Worm (Caenorhabditis elegans) whole organism, L4 larva: ENCODE measurements around the gene dpff-1.

ENCODE experiments used
- F37D6.2 ChIP-seq: sonication (generic microtip); optimal IDR thresholded peaks from 2 replicates; lab custom pipeline; 2016; ENCODE audit warnings: mild to moderate bottlenecking, missing genetic modification characterization, missing compliant biosample characterization
- F44E2.7 ChIP-seq: fragments of 200-800 bp; sonication (Bioruptor generic); IDR thresholded peaks from 2 replicates; pipeline ENCODE4 v2.1.2; 2022; ENCODE audit warnings: missing genetic modification characterization, missing compliant biosample characterization
- T26A8.4 ChIP-seq: fragments of 200-800 bp; sonication (Bioruptor generic); IDR thresholded peaks from 2 replicates; pipeline ENCODE4 v1.3.6; 2022; ENCODE audit warnings: missing genetic modification characterization, missing compliant biosample characterization
- Y5F2A.4 ChIP-seq: fragments of 200-800 bp; sonication (Bioruptor generic); optimal IDR thresholded peaks from 2 replicates; lab custom pipeline; 2018; ENCODE audit warnings: mild to moderate bottlenecking, missing genetic modification characterization, missing compliant biosample characterization
- Y75B8A.6 ChIP-seq: fragments of 200-800 bp; sonication (Bioruptor generic); IDR thresholded peaks from 2 replicates; pipeline ENCODE4 v1.3.6; 2022; ENCODE audit warnings: missing genetic modification reagents, missing genetic modification characterization, missing compliant biosample characterization
- ZK337.2 ChIP-seq: fragments of 200-800 bp; sonication (Bioruptor generic); IDR thresholded peaks from 2 replicates; pipeline ENCODE4 v1.3.6; 2022; ENCODE audit warnings: missing genetic modification reagents, missing genetic modification characterization, missing compliant biosample characterization
- aha-1 ChIP-seq: fragments of 150-350 bp; peaks from one replicate; lab custom pipeline; 2014; ENCODE audit warnings: missing biosample characterization, missing genetic modification characterization
- attf-4 ChIP-seq: sonication (generic microtip); optimal IDR thresholded peaks from 3 replicates; lab custom pipeline; 2017; ENCODE audit warnings: missing biosample characterization, missing genetic modification characterization
- ceh-28 ChIP-seq: fragments of 150-350 bp; optimal IDR thresholded peaks from 2 replicates; lab custom pipeline; 2014; ENCODE audit warnings: missing biosample characterization, missing genetic modification reagents, missing genetic modification characterization
- ceh-62 ChIP-seq: sonication (generic microtip); optimal IDR thresholded peaks from 2 replicates; lab custom pipeline; 2017; ENCODE audit warnings: missing biosample characterization, missing genetic modification characterization
- ces-1 ChIP-seq: fragments of 150-350 bp; sonication (generic microtip); optimal IDR thresholded peaks from 4 replicates; lab custom pipeline; 2014; ENCODE audit warnings: missing biosample characterization, missing genetic modification reagents, missing genetic modification characterization
- daf-12 ChIP-seq: fragments of 150-350 bp; optimal IDR thresholded peaks from 2 replicates; lab custom pipeline; 2014; ENCODE audit warnings: missing biosample characterization, missing genetic modification reagents, missing genetic modification characterization
- duxl-1 ChIP-seq: sonication (generic microtip); optimal IDR thresholded peaks from 2 replicates; lab custom pipeline; 2016; ENCODE audit warnings: mild to moderate bottlenecking, missing genetic modification characterization, moderate library complexity, missing compliant biosample characterization; ENCODE audit not compliant: poor library complexity
- egl-27 ChIP-seq: sonication (generic microtip); optimal IDR thresholded peaks from 3 replicates; lab custom pipeline; 2017; ENCODE audit warnings: missing biosample characterization, missing genetic modification reagents, missing genetic modification characterization
- egl-43 ChIP-seq: fragments of 200-800 bp; sonication (Bioruptor generic); IDR thresholded peaks from 2 replicates; pipeline ENCODE4 v1.3.6; 2022; ENCODE audit warnings: missing genetic modification reagents, missing genetic modification characterization, missing compliant biosample characterization
- fos-1 ChIP-seq: fragments of 150-350 bp; optimal IDR thresholded peaks from 2 replicates; lab custom pipeline; 2014; ENCODE audit warnings: missing biosample characterization, missing genetic modification characterization
- hlh-11 ChIP-seq: fragments of 200-800 bp; sonication (Bioruptor generic); optimal IDR thresholded peaks from 2 replicates; lab custom pipeline; 2018; ENCODE audit warnings: mild to moderate bottlenecking, missing genetic modification characterization, missing compliant biosample characterization
- hlh-30 ChIP-seq: sonication (generic microtip); optimal IDR thresholded peaks from 2 replicates; lab custom pipeline; 2017; ENCODE audit warnings: antibody characterized with exemption, mild to moderate bottlenecking, missing genetic modification characterization, missing compliant biosample characterization; ENCODE audit not compliant: insufficient read depth
- lim-7 ChIP-seq: fragments of 200-800 bp; sonication (Bioruptor generic); IDR thresholded peaks from 2 replicates; pipeline ENCODE4 v1.3.6; 2022; ENCODE audit warnings: missing genetic modification characterization, missing compliant biosample characterization
- lin-38 ChIP-seq: fragments of 200-800 bp; sonication (Bioruptor generic); IDR thresholded peaks from 2 replicates; pipeline ENCODE4 v1.3.6; 2022; ENCODE audit warnings: missing genetic modification reagents, missing genetic modification characterization, missing compliant biosample characterization
- lin-39 ChIP-seq: fragments of 150-350 bp; optimal IDR thresholded peaks from 2 replicates; lab custom pipeline; 2014; ENCODE audit warnings: missing biosample characterization, missing genetic modification reagents, missing genetic modification characterization
- lir-3 ChIP-seq: sonication (generic microtip); optimal IDR thresholded peaks from 2 replicates; lab custom pipeline; 2016; ENCODE audit warnings: mild to moderate bottlenecking, missing genetic modification characterization, missing compliant biosample characterization
- mes-2 ChIP-seq: sonication (generic microtip); optimal IDR thresholded peaks from 2 replicates; lab custom pipeline; 2016; ENCODE audit warnings: missing genotype, mild to moderate bottlenecking, missing genetic modification characterization, missing compliant biosample characterization; ENCODE audit not compliant: poor library complexity, severe bottlenecking
- nhr-102 ChIP-seq: sonication (generic microtip); optimal IDR thresholded peaks from 2 replicates; lab custom pipeline; 2016; ENCODE audit warnings: mild to moderate bottlenecking, missing genetic modification characterization, moderate library complexity, missing compliant biosample characterization
- nhr-41 ChIP-seq: fragments of 200-800 bp; sonication (Bioruptor generic); IDR thresholded peaks from 2 replicates; pipeline ENCODE4 v1.3.6; 2022; ENCODE audit warnings: missing genetic modification reagents, missing genetic modification characterization, missing compliant biosample characterization
- nhr-48 ChIP-seq: sonication (generic microtip); optimal IDR thresholded peaks from 2 replicates; lab custom pipeline; 2016; ENCODE audit warnings: mild to moderate bottlenecking, missing genetic modification characterization, missing compliant biosample characterization
- nhr-76 ChIP-seq: fragments of 150-350 bp; optimal IDR thresholded peaks from 2 replicates; lab custom pipeline; 2014; ENCODE audit warnings: missing biosample characterization, missing genetic modification characterization
- php-3 ChIP-seq: fragments of 200-800 bp; sonication (Bioruptor generic); IDR thresholded peaks from 2 replicates; pipeline ENCODE4 v1.3.6; 2022; ENCODE audit warnings: missing genetic modification reagents, missing genetic modification characterization, missing compliant biosample characterization
- pqm-1 ChIP-seq: sonication (generic microtip); optimal IDR thresholded peaks from 2 replicates; lab custom pipeline; 2017; ENCODE audit warnings: missing biosample characterization, missing genetic modification characterization
- rbr-2 ChIP-seq: sonication (generic microtip); optimal IDR thresholded peaks from 2 replicates; lab custom pipeline; 2016; ENCODE audit warnings: missing genotype, missing genetic modification characterization, missing compliant biosample characterization
- snpc-1.2 ChIP-seq: fragments of 200-800 bp; sonication (Bioruptor generic); IDR thresholded peaks from 2 replicates; pipeline ENCODE4 v1.3.6; 2022; ENCODE audit warnings: missing genetic modification reagents, missing genetic modification characterization, missing compliant biosample characterization
- spr-3 ChIP-seq: fragments of 200-800 bp; sonication (Bioruptor generic); optimal IDR thresholded peaks from 2 replicates; lab custom pipeline; 2018; ENCODE audit warnings: mild to moderate bottlenecking, missing genetic modification characterization, missing compliant biosample characterization
- tra-1 ChIP-seq: fragments of 200-800 bp; sonication (Bioruptor generic); IDR thresholded peaks from 2 replicates; pipeline ENCODE4 v1.3.6; 2022; ENCODE audit warnings: missing genetic modification reagents, missing genetic modification characterization, missing compliant biosample characterization
- unc-130 ChIP-seq: sonication (generic microtip); optimal IDR thresholded peaks from 2 replicates; lab custom pipeline; 2016; ENCODE audit warnings: missing genetic modification reagents, missing genetic modification characterization, missing compliant biosample characterization
- unc-39 ChIP-seq: sonication (generic microtip); optimal IDR thresholded peaks from 2 replicates; lab custom pipeline; 2017; ENCODE audit warnings: missing biosample characterization, missing genetic modification characterization
- unc-62 ChIP-seq, 3 experiments: fragments of 150-350 bp in 1 of 3; sonication (generic microtip); optimal IDR thresholded peaks in 2 of 3; peaks in 1 of 3; 1 replicate in 1 of 3; 2 replicates in 2 of 3; lab custom pipeline; 2014 to 2017; ENCODE audit warnings: missing biosample characterization in 3 of 3, missing genetic modification characterization in 3 of 3, missing genetic modification reagents in 3 of 3, missing genotype in 1 of 3
- vab-7 ChIP-seq: fragments of 200-800 bp; sonication (Bioruptor generic); IDR thresholded peaks from 2 replicates; pipeline ENCODE4 v1.3.6; 2022; ENCODE audit warnings: missing genetic modification reagents, missing genetic modification characterization, missing compliant biosample characterization
- zag-1 ChIP-seq: fragments of 150-350 bp; optimal IDR thresholded peaks from 2 replicates; lab custom pipeline; 2014; ENCODE audit warnings: missing biosample characterization, missing genetic modification characterization
- zfp-2 ChIP-seq: sonication (generic microtip); optimal IDR thresholded peaks from 2 replicates; lab custom pipeline; 2016; ENCODE audit warnings: mild to moderate bottlenecking, missing genetic modification characterization, missing compliant biosample characterization
- zfp-3 ChIP-seq: fragments of 200-800 bp; sonication (Bioruptor generic); conservative IDR thresholded peaks from 2 replicates; pipeline ENCODE4 v1.3.6; 2022; ENCODE audit warnings: missing genetic modification reagents, missing genetic modification characterization, missing compliant biosample characterization
- zip-11 ChIP-seq: fragments of 200-800 bp; sonication (Bioruptor generic); IDR thresholded peaks from 2 replicates; pipeline ENCODE4 v1.3.6; 2022; ENCODE audit warnings: missing genetic modification characterization, missing compliant biosample characterization

dpff-1 gene

ce11 chrIII:5888675-5889074, 17.5 kb downstream of the dpff-1 start, which contains the start of gene C28H8.8:
Gene C28H8.8, minus strand, starts transcription at chrIII:5888775.
- no peak for TF ChIP-seq daf-12
- TF ChIP-seq unc-130 (GFP tag; lab: Kevin White, UChicago): no peak
- no peak for TF ChIP-seq mes-2 (tag; lab: Kevin White, UChicago)
- no peak for TF ChIP-seq hlh-11 (tag; lab: Kevin White, UChicago)
- no peak for TF ChIP-seq zag-1 (tag; lab: Kevin White, UChicago)
- TF ChIP-seq zip-11: no peak
- no peak for TF ChIP-seq unc-39 (tag; lab: Kevin White, UChicago)
- TF ChIP-seq hlh-30: no peak
- TF ChIP-seq lim-7 (GFP tag; lab: Robert Waterston, UW): no peak
- no peak for TF ChIP-seq php-3

- TF ChIP-seq snpc-1.2 (GFP tag; lab: Robert Waterston, UW): no peak
- no peak for TF ChIP-seq vab-7 (GFP tag; lab: Robert Waterston, UW)
- no peak for TF ChIP-seq ces-1 (GFP tag; lab: Kevin White, UChicago)
- no peak for TF ChIP-seq ZK337.2 (GFP tag; lab: Robert Waterston, UW)
- no peak for TF ChIP-seq lir-3 (tag; lab: Kevin White, UChicago)
- no peak for TF ChIP-seq tra-1 (GFP tag; lab: Robert Waterston, UW)
- no peak for TF ChIP-seq zag-1 (tag; lab: Kevin White, UChicago)
- no peak for TF ChIP-seq nhr-76
- TF ChIP-seq duxl-1 (tag; lab: Kevin White, UChicago): no peak
- no peak for TF ChIP-seq Y75B8A.6 (GFP tag; lab: Robert Waterston, UW)
- TF ChIP-seq pqm-1 (tag; lab: Kevin White, UChicago): no peak
Measured at ce11 chrIII:5886893-5887292, 19.3 kb downstream of the dpff-1 start, which contains the start of gene C28H8.7. Gene C28H8.7, minus strand, starts transcription at chrIII:5886993.

ce11 chrIII:5884459-5884858, 21.7 kb downstream of the dpff-1 start:
- TF ChIP-seq zfp-3 (GFP tag; lab: Robert Waterston, UW): no peak
- TF ChIP-seq aha-1 (tag; lab: Kevin White, UChicago): peak; percentile 44
- TF ChIP-seq unc-62 (GFP tag; optimal IDR thresholded peaks at IDR 0.05 in 1 of 2; lab: Kevin White, UChicago): peak in 1 of 2 experiments; percentile 95
- no peak for TF ChIP-seq unc-62 (tag; optimal IDR thresholded peaks at IDR 0.05; lab: Kevin White, UChicago)
- no peak for TF ChIP-seq T26A8.4 (GFP tag; lab: Robert Waterston, UW)
- TF ChIP-seq egl-27 (tag; lab: Kevin White, UChicago): no peak

ce11 chrIII:5884007-5884406, 22.1 kb downstream of the dpff-1 start, which contains the start of gene C28H8.5:
Gene C28H8.5, plus strand, starts transcription at chrIII:5884307.
- no peak for TF ChIP-seq rbr-2 (tag; lab: Kevin White, UChicago)
- no peak for TF ChIP-seq fos-1 (tag; lab: Kevin White, UChicago)
- no peak for TF ChIP-seq Y5F2A.4 (GFP tag; lab: Kevin White, UChicago)
- TF ChIP-seq lin-38 (GFP tag; lab: Robert Waterston, UW): no peak
- no peak for TF ChIP-seq nhr-41 (GFP tag; lab: Robert Waterston, UW)
- TF ChIP-seq lin-39: no peak
- no peak for TF ChIP-seq snpc-1.2 (GFP tag; lab: Robert Waterston, UW)
- no peak for TF ChIP-seq F44E2.7 (GFP tag; lab: Robert Waterston, UW)
- TF ChIP-seq nhr-102 (tag; lab: Kevin White, UChicago): no peak
- no peak for TF ChIP-seq ceh-62
- no peak for TF ChIP-seq hlh-30

ce11 chrIII:5883517-5883916, 22.6 kb downstream of the dpff-1 start:
- TF ChIP-seq attf-4 (tag; lab: Kevin White, UChicago) (no peak), zfp-2 (tag; lab: Kevin White, UChicago) (no peak), ceh-28 (no peak), spr-3 (GFP tag; lab: Kevin White, UChicago) (no peak), egl-43 (GFP tag; lab: Robert Waterston, UW) (no peak), zag-1 (tag; lab: Kevin White, UChicago) (no peak), nhr-48 (no peak), F37D6.2 (no peak), ceh-62 (no peak), unc-62 (GFP tag; optimal IDR thresholded peaks at IDR 0.05 in 1 of 2; lab: Kevin White, UChicago) (no peak), unc-62 (tag; optimal IDR thresholded peaks at IDR 0.05; lab: Kevin White, UChicago) (no peak)
